Fruit fly (Drosophila melanogaster) whole organism, wandering third instar larva: ENCODE results near the gene Atet.
A peak's percentile ranks its signal among the peaks of the same experiment; 100 is the strongest.

Source experiments
- GATAd ChIP-seq: sonication (Bioruptor generic); optimal IDR thresholded peaks from 2 replicates; lab custom pipeline; 2016; ENCODE audit warnings: missing biosample characterization, missing genetic modification characterization
- HLH106 ChIP-seq: fragments of 200-800 bp; optimal IDR thresholded peaks from 3 replicates; lab custom pipeline; 2019; ENCODE audit warnings: missing biosample characterization, mild to moderate bottlenecking, missing genetic modification characterization, moderate library complexity
- Hr78 ChIP-seq: fragments of >200 bp; optimal IDR thresholded peaks from 2 replicates; lab custom pipeline; 2017; ENCODE audit warnings: missing biosample characterization, missing genetic modification characterization
- Rel ChIP-seq, 2 experiments: fragments of 200-800 bp; sonication (Bioruptor generic) in 1 of 2; optimal IDR thresholded peaks; 2 replicates in 1 of 2; 3 replicates in 1 of 2; lab custom pipeline; 2016 to 2019; ENCODE audit warnings: mild to moderate bottlenecking in 2 of 2, missing biosample characterization in 2 of 2, missing genetic modification characterization in 2 of 2, moderate library complexity in 1 of 2
- brk ChIP-seq: fragments of 200-800 bp; sonication (Bioruptor generic); optimal IDR thresholded peaks from 2 replicates; lab custom pipeline; 2016; ENCODE audit warnings: missing biosample characterization, mild to moderate bottlenecking, missing genetic modification characterization
- dl ChIP-seq, 2 experiments: fragments of 175-275, 200-275 bp in 1 of 2; fragments of 200-275 bp in 1 of 2; sonication (Bioruptor generic); optimal IDR thresholded peaks; lab custom pipeline; 2018; ENCODE audit warnings: mild to moderate bottlenecking in 2 of 2, missing biosample characterization in 2 of 2, missing genetic modification characterization in 2 of 2, moderate library complexity in 2 of 2; ENCODE audit not compliant: partially characterized antibody in 2 of 2, insufficient read depth in 1 of 2
- h ChIP-seq: fragments of 200-800 bp; sonication (Bioruptor generic); optimal IDR thresholded peaks from 3 replicates; lab custom pipeline; 2016; ENCODE audit warnings: missing biosample characterization, mild to moderate bottlenecking, missing genetic modification characterization
- lola ChIP-seq: fragments of >200 bp; optimal IDR thresholded peaks from 2 replicates; lab custom pipeline; 2017; ENCODE audit warnings: missing biosample characterization, missing genetic modification characterization
- usp ChIP-seq: fragments of >200 bp; optimal IDR thresholded peaks from 2 replicates; lab custom pipeline; 2017; ENCODE audit warnings: missing biosample characterization, missing genetic modification characterization

- TF ChIP-seq Rel (GFP tag; optimal IDR thresholded peaks at IDR 0.05; lab: Kevin White, UChicago) (no peak), Rel (tag; optimal IDR thresholded peaks at IDR 0.05; lab: Kevin White, UChicago) (no peak), dl (GFP tag; optimal IDR thresholded peaks at IDR 0.05; lab: Kevin White, UChicago; ENCODE audit: insufficient read depth in 1 of 2, partially characterized antibody in 2 of 2) (no peak), lola (GFP tag; lab: Kevin White, UChicago) (no peak), HLH106 (tag; lab: Kevin White, UChicago) (peak; percentile 51), brk (GFP tag; lab: Kevin White, UChicago) (no peak), usp (GFP tag; lab: Kevin White, UChicago) (no peak), h (peak; percentile 58), Hr78 (GFP tag; lab: Kevin White, UChicago) (no peak), GATAd (GFP tag; lab: Kevin White, UChicago) (no peak)
Observed at dm6 chr2L:4350683-4351324, 17.1 kb downstream of the Atet start.
